Worm (Caenorhabditis elegans) whole organism, young adult: ENCODE results near the gene T03F6.6.

Experiments
- D2030.7 ChIP-seq: fragments of 200-800 bp; sonication (Bioruptor generic); IDR thresholded peaks from 2 replicates; pipeline ENCODE4 v1.3.6; 2022; ENCODE audit warnings: missing genetic modification reagents, missing genetic modification characterization, missing compliant biosample characterization
- K11D2.4 ChIP-seq: fragments of 200-800 bp; sonication (Bioruptor generic); IDR thresholded peaks from 2 replicates; pipeline ENCODE4 v1.3.6; 2022; ENCODE audit warnings: missing genetic modification reagents, missing genetic modification characterization, missing compliant biosample characterization
- ceh-79 ChIP-seq: sonication (generic microtip); optimal IDR thresholded peaks from 2 replicates; lab custom pipeline; 2017; ENCODE audit warnings: mild to moderate bottlenecking, missing genetic modification characterization, missing compliant biosample characterization

DNA sequence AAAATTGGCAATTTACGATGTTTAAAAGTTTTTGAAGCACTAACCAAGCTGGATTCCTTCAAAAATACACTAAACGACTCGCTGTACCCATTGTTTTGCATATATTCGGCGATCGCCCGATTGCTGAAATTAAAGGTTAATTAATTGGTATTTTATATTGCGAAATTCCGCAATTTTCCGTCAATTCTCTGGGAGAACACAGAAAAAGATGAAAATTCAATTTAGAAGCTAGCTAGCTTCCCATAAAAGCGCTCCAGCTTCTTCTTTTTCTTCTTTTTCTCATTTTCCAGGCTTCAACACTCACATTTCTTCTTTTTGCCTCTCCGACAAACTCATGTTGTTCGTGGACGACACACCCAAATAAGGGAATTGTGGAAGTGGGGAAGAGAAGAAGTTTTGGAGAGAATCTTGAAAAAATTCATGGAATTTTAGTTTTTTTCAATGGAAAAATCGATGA is 3.8 kb downstream of the T03F6.6 start, which contains the start of gene lis-1:
- TF ChIP-seq ceh-79 (tag; lab: Kevin White, UChicago) (no peak), D2030.7 (GFP tag; lab: Robert Waterston, UW) (no peak), K11D2.4 (GFP tag; lab: Robert Waterston, UW) (no peak)
